Fruit fly (Drosophila melanogaster): ENCODE data around the gene nau.

DNA sequence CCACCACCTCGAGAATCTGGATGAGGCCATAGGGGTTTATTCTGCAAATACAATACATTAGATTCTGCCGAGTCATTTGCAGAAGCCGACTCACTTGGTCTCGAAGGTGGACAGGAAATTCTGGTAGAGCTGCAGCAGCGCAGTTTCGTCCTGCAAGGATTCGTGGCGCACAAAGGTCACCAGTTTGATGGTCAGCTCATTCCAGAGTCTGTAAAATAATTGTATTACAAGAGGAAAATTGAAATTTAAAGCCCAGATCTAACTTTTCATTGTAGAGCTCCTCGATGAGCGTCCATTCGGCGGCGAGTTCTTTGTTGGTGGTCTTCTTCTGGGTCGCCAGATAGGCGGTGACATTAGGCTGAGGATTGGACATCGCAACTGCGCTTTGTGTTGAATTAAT, 14.4 kb upstream of the nau start:
- no peak for TF ChIP-seq psq (optimal IDR thresholded peaks at IDR 0.05)
- TF ChIP-seq usp (GFP tag; optimal IDR thresholded peaks at IDR 0.05) = no peak
- no peak for TF ChIP-seq CG8478 (optimal IDR thresholded peaks at IDR 0.05)
- no peak for TF ChIP-seq EcR (GFP tag; optimal IDR thresholded peaks at IDR 0.05)

All from whole organism.